Worm (Caenorhabditis elegans): Measurements from ENCODE around the gene H32C10.1.
A peak's percentile ranks its signal among the peaks of the same experiment; 100 is the strongest.

The H32C10.1 gene

ce11 chrIV:5954743-5955142, 20.6 kb downstream of the H32C10.1 start:
- TF ChIP-seq lsy-27 (tag; optimal IDR thresholded peaks at IDR 0.05; ENCODE audit: borderline replicate concordance, insufficient read depth) (no peak), rcor-1 (GFP tag; IDR thresholded peaks at IDR 0.05) (no peak), T07F8.4 (tag; optimal IDR thresholded peaks at IDR 0.05) (no peak), aptf-2 (GFP tag; conservative IDR thresholded peaks at IDR 0.05) (no peak), nfya-2 (GFP tag; IDR thresholded peaks at IDR 0.05) (no peak), attf-3 (GFP tag; conservative IDR thresholded peaks at IDR 0.05) (no peak), athp-1 (tag; optimal IDR thresholded peaks at IDR 0.05) (no peak), hmg-20 (GFP tag; IDR thresholded peaks at IDR 0.05) (no peak), lir-1 (GFP tag; conservative IDR thresholded peaks at IDR 0.05) (no peak), sea-2 (GFP tag; IDR thresholded peaks at IDR 0.05) (no peak), let-607 (tag; optimal IDR thresholded peaks at IDR 0.05) (no peak)

ce11 chrIV:5959951-5960350, 25.8 kb downstream of the H32C10.1 start:
- TF ChIP-seq ztf-22 (GFP tag; optimal IDR thresholded peaks at IDR 0.05), result no peak
- TF ChIP-seq atf-7 (tag; optimal IDR thresholded peaks at IDR 0.05), result no peak
- TF ChIP-seq athp-1 (tag; optimal IDR thresholded peaks at IDR 0.05), result no peak
- no peak for TF ChIP-seq rec-8 (tag; optimal IDR thresholded peaks at IDR 0.05)
- no peak for TF ChIP-seq K11D2.4 (GFP tag; IDR thresholded peaks at IDR 0.05)
- TF ChIP-seq sdz-38 (tag; optimal IDR thresholded peaks at IDR 0.05), result no peak
- no peak for TF ChIP-seq ztf-25 (GFP tag; IDR thresholded peaks at IDR 0.05)
- no peak for TF ChIP-seq pha-4 (tag; optimal IDR thresholded peaks at IDR 0.05)
- no peak for TF ChIP-seq D2030.7 (GFP tag; IDR thresholded peaks at IDR 0.05)
- no peak for TF ChIP-seq Y79H2A.3 (GFP tag; conservative IDR thresholded peaks at IDR 0.05)
- TF ChIP-seq Y53F4B.3 (GFP tag; IDR thresholded peaks at IDR 0.05), result no peak
- TF ChIP-seq aptf-3 (GFP tag; IDR thresholded peaks at IDR 0.05), result no peak
- TF ChIP-seq F33H1.4 (GFP tag; IDR thresholded peaks at IDR 0.05), result no peak
- no peak for TF ChIP-seq Y56A3A.18 (GFP tag; IDR thresholded peaks at IDR 0.05)
- TF ChIP-seq mcd-1 (GFP tag; IDR thresholded peaks at IDR 0.05), result no peak
- TF ChIP-seq F22D6.2 (tag; optimal IDR thresholded peaks at IDR 0.05), result no peak

ce11 chrIV:5962219-5962945, 28.2 kb downstream of the H32C10.1 start, which contains the start of gene K02B2.6:
K02B2.6 (minus strand) TSS chrIV:5962269.
- TF ChIP-seq zfh-2 (GFP tag; conservative IDR thresholded peaks at IDR 0.05) (peak; percentile 81), nfya-1 (tag; optimal IDR thresholded peaks at IDR 0.05; ENCODE audit: borderline replicate concordance, insufficient read depth) (no peak), ceh-100 (GFP tag; IDR thresholded peaks at IDR 0.05) (no peak), dpl-1 (GFP tag; optimal IDR thresholded peaks at IDR 0.05) (no peak), egl-18 (GFP tag; IDR thresholded peaks at IDR 0.05) (no peak)

- TF ChIP-seq lin-40 (tag; optimal IDR thresholded peaks at IDR 0.05) (no peak), ztf-6 (GFP tag; IDR thresholded peaks at IDR 0.05) (0 out of 2 replicates have a peak, but pooled peaks have one; percentile 26)
These were observed 30.1 kb downstream of the H32C10.1 start for ce11 chrIV:5964286-5964685.

Data from whole organism, young adult.